Fruit fly (Drosophila melanogaster): ENCODE results near the gene CG5250.

Gene CG5250

DNA sequence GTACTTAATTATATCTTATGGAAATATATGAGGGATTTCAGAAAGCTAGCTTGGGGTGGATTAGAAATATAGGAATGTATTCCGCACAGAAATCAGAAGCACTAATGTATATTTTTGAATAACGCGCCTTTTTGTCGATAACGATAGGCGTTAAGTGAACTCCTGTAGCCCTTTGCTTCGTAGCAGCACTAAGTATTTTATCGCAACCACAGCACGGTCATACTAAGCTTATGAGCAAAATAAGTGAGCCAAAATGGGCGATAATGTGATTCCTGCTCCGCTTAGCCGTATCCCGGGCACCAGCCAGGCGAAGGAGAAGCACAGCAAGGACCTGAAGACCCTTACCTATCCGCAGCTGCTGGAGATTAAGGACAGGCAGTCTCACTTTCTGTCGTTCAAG, at the start of gene CG5250, which contains the start of gene Polr2M:
CG5250 (minus strand) TSS at position 32 of the 400 bp plus-strand sequence.
Polr2M (plus strand) TSS at position 219 of the 400 bp plus-strand sequence.
- no peak for TF ChIP-seq Clk (GFP tag; optimal IDR thresholded peaks at IDR 0.05)
- peak; percentile 38 for TF ChIP-seq bab1 (GFP tag; optimal IDR thresholded peaks at IDR 0.05)

dm6 chr3R:19276135-19276534, 47.1 kb upstream of the CG5250 start:
- no peak for TF ChIP-seq CG5204 (GFP tag; optimal IDR thresholded peaks at IDR 0.05)
- TF ChIP-seq CG33017 (tag; optimal IDR thresholded peaks at IDR 0.05): no peak
- no peak for TF ChIP-seq bab1 (GFP tag; optimal IDR thresholded peaks at IDR 0.05)
- TF ChIP-seq kay (GFP tag; ENCODE audit: borderline replicate concordance): no peak
- TF ChIP-seq CG7101 (tag; optimal IDR thresholded peaks at IDR 0.05): no peak
- TF ChIP-seq cnc (optimal IDR thresholded peaks at IDR 0.05): no peak
- no peak for TF ChIP-seq cic (GFP tag; optimal IDR thresholded peaks at IDR 0.05)
- no peak for TF ChIP-seq Crg-1 (GFP tag; optimal IDR thresholded peaks at IDR 0.05)
- no peak for TF ChIP-seq pad (GFP tag; optimal IDR thresholded peaks at IDR 0.05)
- TF ChIP-seq ovo (GFP tag; optimal IDR thresholded peaks at IDR 0.05): no peak
- no peak for TF ChIP-seq CG11617 (GFP tag; optimal IDR thresholded peaks at IDR 0.05)
- TF ChIP-seq tj (GFP tag; optimal IDR thresholded peaks at IDR 0.05): no peak
- no peak for TF ChIP-seq CG14711 (tag; optimal IDR thresholded peaks at IDR 0.05)

dm6 chr3R:19274028-19274427, 45.0 kb upstream of the CG5250 start:
- no peak for TF ChIP-seq CG5204 (GFP tag; optimal IDR thresholded peaks at IDR 0.05)
- TF ChIP-seq bab1 (GFP tag; optimal IDR thresholded peaks at IDR 0.05): no peak
- no peak for TF ChIP-seq CG14711 (tag; optimal IDR thresholded peaks at IDR 0.05)
- no peak for TF ChIP-seq cnc (optimal IDR thresholded peaks at IDR 0.05)
- no peak for TF ChIP-seq CG7045 (GFP tag; optimal IDR thresholded peaks at IDR 0.05)
- no peak for TF ChIP-seq toe (GFP tag; optimal IDR thresholded peaks at IDR 0.05)
- no peak for TF ChIP-seq Hr96 (GFP tag; optimal IDR thresholded peaks at IDR 0.05)
- no peak for TF ChIP-seq Crg-1 (GFP tag; optimal IDR thresholded peaks at IDR 0.05)
- TF ChIP-seq tj (GFP tag; optimal IDR thresholded peaks at IDR 0.05): no peak
- no peak for TF ChIP-seq Clk (GFP tag; optimal IDR thresholded peaks at IDR 0.05)
- no peak for TF ChIP-seq kay (GFP tag; ENCODE audit: borderline replicate concordance)
- TF ChIP-seq CG1620 (GFP tag; optimal IDR thresholded peaks at IDR 0.05): no peak
- no peak for TF ChIP-seq CG12768 (GFP tag; optimal IDR thresholded peaks at IDR 0.05)
- no peak for TF ChIP-seq CG7101 (tag; optimal IDR thresholded peaks at IDR 0.05)
- no peak for TF ChIP-seq CG11617 (GFP tag; optimal IDR thresholded peaks at IDR 0.05)
- TF ChIP-seq CG33017 (tag; optimal IDR thresholded peaks at IDR 0.05): no peak
- no peak for TF ChIP-seq cic (GFP tag; optimal IDR thresholded peaks at IDR 0.05)

- TF ChIP-seq Clk (GFP tag; optimal IDR thresholded peaks at IDR 0.05) (no peak), CG33017 (tag; optimal IDR thresholded peaks at IDR 0.05) (no peak), tj (GFP tag; optimal IDR thresholded peaks at IDR 0.05) (no peak), toe (GFP tag; optimal IDR thresholded peaks at IDR 0.05) (no peak)
Measured at dm6 chr3R:19271125-19271524, 42.0 kb upstream of the CG5250 start.

DNA sequence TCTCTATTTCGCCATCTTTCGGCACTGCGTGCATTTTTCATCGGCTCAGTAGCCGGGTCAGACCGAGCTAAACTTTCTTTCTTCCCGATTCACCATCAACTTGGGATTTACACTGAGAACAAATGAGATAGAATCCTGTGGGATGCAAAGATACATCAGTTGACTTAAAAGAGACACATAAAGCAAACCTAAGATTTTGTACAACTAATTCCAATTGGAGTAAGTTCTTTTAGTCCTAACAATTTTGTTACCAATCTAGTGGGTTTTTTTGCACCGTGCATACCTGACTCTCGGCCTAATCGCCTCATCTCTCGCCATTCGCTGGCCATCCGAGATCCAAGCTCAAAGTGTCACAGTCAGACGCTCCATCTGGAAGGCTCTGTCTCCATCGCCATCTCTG, 35.7 kb upstream of the CG5250 start:
- TF ChIP-seq tj (GFP tag; optimal IDR thresholded peaks at IDR 0.05): no peak
- TF ChIP-seq Clk (GFP tag; optimal IDR thresholded peaks at IDR 0.05): no peak
- TF ChIP-seq ovo (GFP tag; optimal IDR thresholded peaks at IDR 0.05): no peak
- TF ChIP-seq pad (GFP tag; optimal IDR thresholded peaks at IDR 0.05): no peak
- no peak for TF ChIP-seq CG5204 (GFP tag; optimal IDR thresholded peaks at IDR 0.05)
- TF ChIP-seq CG33017 (tag; optimal IDR thresholded peaks at IDR 0.05): no peak
- no peak for TF ChIP-seq cic (GFP tag; optimal IDR thresholded peaks at IDR 0.05)
- no peak for TF ChIP-seq toe (GFP tag; optimal IDR thresholded peaks at IDR 0.05)
- no peak for TF ChIP-seq Crg-1 (GFP tag; optimal IDR thresholded peaks at IDR 0.05)
- no peak for TF ChIP-seq kay (GFP tag; ENCODE audit: borderline replicate concordance)
- no peak for TF ChIP-seq CG11617 (GFP tag; optimal IDR thresholded peaks at IDR 0.05)
- no peak for TF ChIP-seq CG14711 (tag; optimal IDR thresholded peaks at IDR 0.05)

DNA sequence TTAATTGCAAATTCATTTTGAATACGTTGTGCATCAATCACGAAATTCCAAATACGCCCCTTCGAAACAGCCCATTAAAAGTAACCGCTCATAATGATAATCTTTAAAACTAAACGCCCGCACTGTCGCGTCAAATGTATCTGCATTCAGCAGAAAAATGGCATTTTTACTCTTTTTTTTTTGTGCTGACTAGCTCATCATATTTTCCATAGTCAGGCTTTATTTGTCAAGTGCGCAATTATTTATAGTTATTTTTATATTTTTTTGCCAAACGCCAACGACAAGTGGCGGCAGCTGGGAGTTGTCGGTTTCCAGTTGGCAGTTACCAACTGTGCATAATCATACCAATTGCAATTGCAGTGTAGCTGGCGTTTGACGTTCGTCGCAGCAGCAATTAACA, 27.4 kb upstream of the CG5250 start, which contains the start of gene CG14280:
CG14280 (plus strand) TSS at position 301 of the 400 bp plus-strand sequence.
- TF ChIP-seq Mnt (GFP tag; optimal IDR thresholded peaks at IDR 0.05) (no peak), CG14711 (tag; optimal IDR thresholded peaks at IDR 0.05) (no peak), toe (GFP tag; optimal IDR thresholded peaks at IDR 0.05) (no peak), kay (GFP tag; ENCODE audit: borderline replicate concordance) (peak; percentile 15), tj (GFP tag; optimal IDR thresholded peaks at IDR 0.05) (peak; percentile 33)

DNA sequence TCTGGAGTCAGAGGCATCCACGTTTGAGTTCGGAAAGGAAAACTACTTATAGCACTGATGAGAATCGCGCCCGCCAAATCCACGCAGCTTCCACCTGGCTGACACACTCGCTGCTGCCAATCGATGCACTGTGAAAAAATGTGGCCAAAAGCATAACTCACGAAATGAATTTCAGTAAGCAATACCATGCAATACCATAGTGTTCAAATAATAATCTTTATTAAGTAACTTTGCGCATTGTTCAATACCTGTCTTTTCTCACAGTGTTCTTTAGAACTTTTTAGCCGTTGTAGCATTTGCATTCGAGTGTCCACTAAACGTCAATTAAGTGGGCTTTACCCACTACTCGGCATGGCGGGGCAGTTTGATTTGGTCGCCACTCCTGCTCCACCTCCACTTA, 26.2 kb upstream of the CG5250 start:
- TF ChIP-seq cnc (optimal IDR thresholded peaks at IDR 0.05) (no peak), CG11617 (GFP tag; optimal IDR thresholded peaks at IDR 0.05) (no peak), CG5204 (GFP tag; optimal IDR thresholded peaks at IDR 0.05) (no peak), Clk (GFP tag; optimal IDR thresholded peaks at IDR 0.05) (no peak), toe (GFP tag; optimal IDR thresholded peaks at IDR 0.05) (no peak), bab1 (GFP tag; optimal IDR thresholded peaks at IDR 0.05) (no peak), CG7101 (tag; optimal IDR thresholded peaks at IDR 0.05) (no peak), kay (GFP tag; ENCODE audit: borderline replicate concordance) (no peak), pad (GFP tag; optimal IDR thresholded peaks at IDR 0.05) (no peak), CG14711 (tag; optimal IDR thresholded peaks at IDR 0.05) (no peak), Hr96 (GFP tag; optimal IDR thresholded peaks at IDR 0.05) (no peak)
